Worm (Caenorhabditis elegans): ENCODE data around the gene cnep-1.

Gene cnep-1

DNA sequence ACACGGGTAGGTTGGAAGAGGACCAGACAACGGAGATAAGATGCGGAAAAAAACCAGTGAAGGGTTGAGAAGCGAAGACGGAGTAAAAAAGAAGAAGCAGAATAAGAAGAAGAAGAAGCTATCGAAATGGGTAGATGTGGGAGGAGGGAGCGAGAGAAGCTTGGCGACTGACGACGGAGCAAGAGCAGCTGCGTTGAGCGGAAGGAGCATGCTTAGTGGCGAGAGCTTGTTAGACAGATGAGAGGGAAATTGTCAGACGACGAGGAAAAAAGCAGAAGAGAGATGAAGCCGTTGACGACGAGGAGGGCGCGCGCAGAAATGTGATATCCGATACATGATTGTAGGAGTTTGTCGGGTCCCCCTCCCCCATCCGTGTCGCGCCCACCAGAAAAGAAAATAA, 16.8 kb downstream of the cnep-1 start:
- TF ChIP-seq ztf-11 (tag; optimal IDR thresholded peaks at IDR 0.05): no peak
- no peak for TF ChIP-seq eor-1 (tag; optimal IDR thresholded peaks at IDR 0.05)
- TF ChIP-seq ceh-82 (tag; optimal IDR thresholded peaks at IDR 0.05): no peak
- no peak for TF ChIP-seq ceh-28 (tag; optimal IDR thresholded peaks at IDR 0.05)
- TF ChIP-seq pqm-1 (tag; optimal IDR thresholded peaks at IDR 0.05): no peak
- no peak for TF ChIP-seq zag-1 (tag; optimal IDR thresholded peaks at IDR 0.05)
- no peak for TF ChIP-seq skn-1 (tag; optimal IDR thresholded peaks at IDR 0.05)
- peak; percentile 18 for TF ChIP-seq lsy-12 (tag; optimal IDR thresholded peaks at IDR 0.05)
- no peak for TF ChIP-seq daf-12 (tag; optimal IDR thresholded peaks at IDR 0.05)
- peak; percentile 22 for TF ChIP-seq mdl-1 (tag; optimal IDR thresholded peaks at IDR 0.05)
- TF ChIP-seq snpc-4 (tag; optimal IDR thresholded peaks at IDR 0.05): peak; percentile 16
- no peak for TF ChIP-seq ZK546.5 (tag; optimal IDR thresholded peaks at IDR 0.05)
- peak; percentile 24 for TF ChIP-seq egl-5 (tag; optimal IDR thresholded peaks at IDR 0.05)
- no peak for TF ChIP-seq nhr-23 (tag; optimal IDR thresholded peaks at IDR 0.05)
- no peak for TF ChIP-seq unc-62 (GFP tag; optimal IDR thresholded peaks at IDR 0.05)
- no peak for TF ChIP-seq ama-1 (optimal IDR thresholded peaks at IDR 0.05)
- TF ChIP-seq ceh-16 (tag; optimal IDR thresholded peaks at IDR 0.05): no peak
- no peak for TF ChIP-seq nhr-28 (tag; optimal IDR thresholded peaks at IDR 0.05)
- no peak for TF ChIP-seq nhr-67 (tag; optimal IDR thresholded peaks at IDR 0.05)
- no peak for TF ChIP-seq unc-39 (tag; optimal IDR thresholded peaks at IDR 0.05)
- no peak for TF ChIP-seq elt-3 (tag; optimal IDR thresholded peaks at IDR 0.05)
- TF ChIP-seq ztf-4 (tag; optimal IDR thresholded peaks at IDR 0.05): no peak
- peak; percentile 72 for TF ChIP-seq fkh-10 (GFP tag; optimal IDR thresholded peaks at IDR 0.05)
- TF ChIP-seq nhr-43 (tag; optimal IDR thresholded peaks at IDR 0.05; ENCODE audit: poor library complexity, severe bottlenecking): no peak
- no peak for TF ChIP-seq pha-4 (tag; optimal IDR thresholded peaks at IDR 0.05)
- peak; percentile 77 for TF ChIP-seq lin-39 (tag; optimal IDR thresholded peaks at IDR 0.05)
- peak; percentile 78 for TF ChIP-seq nfya-1 (tag; optimal IDR thresholded peaks at IDR 0.05; ENCODE audit: insufficient read depth)
- TF ChIP-seq nhr-12 (tag; optimal IDR thresholded peaks at IDR 0.05): no peak
- TF ChIP-seq egl-27 (tag; optimal IDR thresholded peaks at IDR 0.05): no peak
- peak; percentile 21 for TF ChIP-seq lin-15B (tag; optimal IDR thresholded peaks at IDR 0.05)
- no peak for TF ChIP-seq jun-1 (tag; optimal IDR thresholded peaks at IDR 0.05)
- TF ChIP-seq hmg-11 (tag; optimal IDR thresholded peaks at IDR 0.05): peak; percentile 30
- no peak for TF ChIP-seq fos-1 (tag; optimal IDR thresholded peaks at IDR 0.05)
- no peak for TF ChIP-seq elt-1 (tag; optimal IDR thresholded peaks at IDR 0.05)
- TF ChIP-seq nhr-237 (tag; optimal IDR thresholded peaks at IDR 0.05): no peak
- peak; percentile 39 for TF ChIP-seq tbx-2 (tag; optimal IDR thresholded peaks at IDR 0.05)
- TF ChIP-seq ceh-9 (tag; optimal IDR thresholded peaks at IDR 0.05): no peak
- TF ChIP-seq elt-2 (tag; optimal IDR thresholded peaks at IDR 0.05): no peak
- peak; percentile 7 for TF ChIP-seq nhr-11 (tag; optimal IDR thresholded peaks at IDR 0.05)
- TF ChIP-seq mml-1 (tag; optimal IDR thresholded peaks at IDR 0.05): no peak
- TF ChIP-seq nhr-76 (tag; optimal IDR thresholded peaks at IDR 0.05): no peak
- no peak for TF ChIP-seq R02D3.7 (tag; optimal IDR thresholded peaks at IDR 0.05)
- no peak for TF ChIP-seq aly-2 (tag; optimal IDR thresholded peaks at IDR 0.05)
- TF ChIP-seq nhr-25 (tag; optimal IDR thresholded peaks at IDR 0.05): no peak
- TF ChIP-seq sea-2 (GFP tag; optimal IDR thresholded peaks at IDR 0.05): no peak
- no peak for TF ChIP-seq fkh-2 (tag; optimal IDR thresholded peaks at IDR 0.05)
- TF ChIP-seq nhr-77 (tag; optimal IDR thresholded peaks at IDR 0.05): no peak

DNA sequence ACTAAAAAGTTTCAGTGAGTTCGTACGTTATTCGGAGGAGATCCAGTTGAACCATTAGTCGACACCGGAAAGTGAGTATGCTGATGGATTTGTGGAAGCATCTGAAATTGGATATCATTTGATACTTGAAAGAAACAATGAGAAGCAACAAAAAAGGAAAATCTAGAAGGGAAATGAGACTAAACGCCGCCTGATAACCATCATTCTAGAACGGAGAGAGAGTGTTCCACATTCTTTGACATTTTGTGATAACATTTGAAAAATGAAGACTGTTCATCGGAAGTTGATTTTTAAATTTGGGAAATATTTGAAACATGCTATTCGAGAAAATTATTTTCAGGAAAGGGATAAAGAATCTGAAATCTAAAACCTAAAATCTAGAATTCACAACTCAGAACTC, 21.1 kb downstream of the cnep-1 start, which contains the start of gene npax-1:
Gene npax-1 (minus strand): TSS at position 101 of the 400 bp plus-strand sequence.
- TF ChIP-seq nhr-23 (tag; optimal IDR thresholded peaks at IDR 0.05) (no peak), mdl-1 (tag; optimal IDR thresholded peaks at IDR 0.05) (no peak), tbx-2 (tag; optimal IDR thresholded peaks at IDR 0.05) (no peak), nhr-12 (tag; optimal IDR thresholded peaks at IDR 0.05) (no peak), ceh-82 (tag; optimal IDR thresholded peaks at IDR 0.05) (no peak), elt-3 (tag; optimal IDR thresholded peaks at IDR 0.05) (no peak), R02D3.7 (tag; optimal IDR thresholded peaks at IDR 0.05) (no peak), nhr-67 (tag; optimal IDR thresholded peaks at IDR 0.05) (no peak), nhr-11 (tag; optimal IDR thresholded peaks at IDR 0.05) (no peak)

All from whole organism, L3 larva.